Worm (Caenorhabditis elegans) whole organism, mixed stage, embryonic: ENCODE measurements around the gene R04A9.1.

ENCODE experiments used
- sem-2 ChIP-seq: fragments of 200-800 bp; sonication (Bioruptor generic); optimal IDR thresholded peaks from 2 replicates; lab custom pipeline; 2018; ENCODE audit warnings: mild to moderate bottlenecking, missing genetic modification characterization, missing compliant biosample characterization
- zip-8 ChIP-seq: fragments of 150-350 bp; optimal IDR thresholded peaks from 2 replicates; lab custom pipeline; 2014; ENCODE audit warnings: missing biosample characterization, missing genetic modification characterization

ce11 chrX:431596-431995, 26.9 kb downstream of the R04A9.1 start:
- TF ChIP-seq sem-2 (GFP tag; lab: Kevin White, UChicago): no peak
- TF ChIP-seq zip-8 (tag; lab: Kevin White, UChicago): no peak
